Worm (Caenorhabditis elegans): ENCODE results near the gene sra-28.

The sra-28 gene

ce11 chrII:6598050-6598449 lies 24.5 kb upstream of the sra-28 start, which contains the start of gene dnj-8:
TSS of gene dnj-8 (minus strand) at chrII:6598080.
- TF ChIP-seq alr-1 (tag; optimal IDR thresholded peaks at IDR 0.05) (no peak), snpc-4 (tag; optimal IDR thresholded peaks at IDR 0.05) (no peak), sma-3 (GFP tag; optimal IDR thresholded peaks at IDR 0.05) (no peak), C34F6.9 (tag; optimal IDR thresholded peaks at IDR 0.05) (peak; percentile 60), ZK546.5 (tag; optimal IDR thresholded peaks at IDR 0.05) (no peak), dmd-4 (tag; optimal IDR thresholded peaks at IDR 0.05) (no peak), unc-39 (tag; optimal IDR thresholded peaks at IDR 0.05) (no peak), lsy-2 (tag; optimal IDR thresholded peaks at IDR 0.05) (peak in 1 of 2 experiments; percentile 6), aly-2 (tag; optimal IDR thresholded peaks at IDR 0.05) (no peak), ama-1 (optimal IDR thresholded peaks at IDR 0.05) (no peak), nhr-10 (tag; optimal IDR thresholded peaks at IDR 0.05) (no peak), ztf-11 (tag; optimal IDR thresholded peaks at IDR 0.05) (no peak), crh-2 (tag; optimal IDR thresholded peaks at IDR 0.05) (no peak), unc-55 (GFP tag; optimal IDR thresholded peaks at IDR 0.05) (peak; percentile 54), nhr-25 (tag; optimal IDR thresholded peaks at IDR 0.05) (no peak), lin-39 (tag; optimal IDR thresholded peaks at IDR 0.05) (no peak), elt-1 (tag; optimal IDR thresholded peaks at IDR 0.05) (no peak), ceh-82 (tag; optimal IDR thresholded peaks at IDR 0.05) (no peak), sma-9 (GFP tag; optimal IDR thresholded peaks at IDR 0.05) (no peak), sma-9 (tag; optimal IDR thresholded peaks at IDR 0.05) (no peak), ceh-16 (tag; optimal IDR thresholded peaks at IDR 0.05) (no peak), mbf-1 (tag; optimal IDR thresholded peaks at IDR 0.05) (no peak), zag-1 (tag; optimal IDR thresholded peaks at IDR 0.05) (no peak), peb-1 (tag; optimal IDR thresholded peaks at IDR 0.05) (no peak), nhr-129 (tag; optimal IDR thresholded peaks at IDR 0.05) (no peak)

ce11 chrII:6597507-6597906 lies 23.9 kb upstream of the sra-28 start:
- TF ChIP-seq mbf-1 (tag; optimal IDR thresholded peaks at IDR 0.05) (no peak), snpc-4 (tag; optimal IDR thresholded peaks at IDR 0.05) (no peak), sem-4 (tag; optimal IDR thresholded peaks at IDR 0.05) (no peak), lin-39 (tag; optimal IDR thresholded peaks at IDR 0.05) (no peak)

ce11 chrII:6594151-6594550 lies 20.6 kb upstream of the sra-28 start, which contains the start of gene aipr-1:
TSS of gene aipr-1 (minus strand) at chrII:6594251.
- TF ChIP-seq fos-1 (tag; optimal IDR thresholded peaks at IDR 0.05) (no peak), nhr-23 (tag; optimal IDR thresholded peaks at IDR 0.05) (no peak), ZK546.5 (tag; optimal IDR thresholded peaks at IDR 0.05) (no peak), ztf-11 (tag; optimal IDR thresholded peaks at IDR 0.05) (no peak), ceh-16 (tag; optimal IDR thresholded peaks at IDR 0.05) (no peak)

- TF ChIP-seq dmd-4 (tag; optimal IDR thresholded peaks at IDR 0.05) (no peak), unc-62 (GFP tag; optimal IDR thresholded peaks at IDR 0.05) (no peak), nhr-11 (tag; optimal IDR thresholded peaks at IDR 0.05) (no peak), ceh-82 (tag; optimal IDR thresholded peaks at IDR 0.05) (no peak), nhr-6 (tag; optimal IDR thresholded peaks at IDR 0.05) (no peak)
Observed at ce11 chrII:6592251-6592650, 18.7 kb upstream of the sra-28 start, which contains the start of gene C56C10.9. TSS of gene C56C10.9 (minus strand) at chrII:6592351.

ce11 chrII:6591000-6591399 lies 17.4 kb upstream of the sra-28 start:
- TF ChIP-seq nhr-77 (tag; optimal IDR thresholded peaks at IDR 0.05) (no peak), fos-1 (tag; optimal IDR thresholded peaks at IDR 0.05) (no peak), egl-27 (tag; optimal IDR thresholded peaks at IDR 0.05) (no peak), elt-3 (tag; optimal IDR thresholded peaks at IDR 0.05) (no peak), sem-4 (tag; optimal IDR thresholded peaks at IDR 0.05) (no peak), mbf-1 (tag; optimal IDR thresholded peaks at IDR 0.05) (no peak), dmd-4 (tag; optimal IDR thresholded peaks at IDR 0.05) (no peak), snpc-4 (tag; optimal IDR thresholded peaks at IDR 0.05) (no peak), F13H6.1 (tag; optimal IDR thresholded peaks at IDR 0.05) (no peak), ztf-11 (tag; optimal IDR thresholded peaks at IDR 0.05) (no peak), lin-11 (tag; optimal IDR thresholded peaks at IDR 0.05) (no peak), nhr-129 (tag; optimal IDR thresholded peaks at IDR 0.05) (no peak), nhr-237 (tag; optimal IDR thresholded peaks at IDR 0.05) (no peak), nhr-23 (tag; optimal IDR thresholded peaks at IDR 0.05) (no peak), ceh-16 (tag; optimal IDR thresholded peaks at IDR 0.05) (no peak)
